Worm (Caenorhabditis elegans) whole organism, L4 larva: ENCODE data around the gene acdh-9.

ENCODE experiments used
- D1046.2 ChIP-seq: fragments of 200-800 bp; sonication (Bioruptor generic); IDR thresholded peaks from 2 replicates; pipeline ENCODE4 v1.3.6; 2022; ENCODE audit warnings: missing genetic modification characterization, missing compliant biosample characterization
- F26F4.8 ChIP-seq: fragments of 200-800 bp; sonication (Bioruptor generic); conservative IDR thresholded peaks from 2 replicates; pipeline ENCODE4 v1.3.6; 2022; ENCODE audit warnings: missing genetic modification characterization, missing compliant biosample characterization
- F49E8.2 ChIP-seq: sonication (generic microtip); optimal IDR thresholded peaks from 2 replicates; lab custom pipeline; 2016; ENCODE audit warnings: missing compliant biosample characterization, mild to moderate bottlenecking, missing genetic modification characterization, borderline replicate concordance
- R02D3.7 ChIP-seq: fragments of 150-350 bp; sonication (generic microtip); optimal IDR thresholded peaks from 3 replicates; lab custom pipeline; 2014; ENCODE audit warnings: missing biosample characterization, missing genetic modification characterization
- T26A8.4 ChIP-seq: fragments of 200-800 bp; sonication (Bioruptor generic); IDR thresholded peaks from 2 replicates; pipeline ENCODE4 v1.3.6; 2022; ENCODE audit warnings: missing genetic modification characterization, missing compliant biosample characterization
- Y5F2A.4 ChIP-seq: fragments of 200-800 bp; sonication (Bioruptor generic); optimal IDR thresholded peaks from 2 replicates; lab custom pipeline; 2018; ENCODE audit warnings: mild to moderate bottlenecking, missing genetic modification characterization, missing compliant biosample characterization
- Y75B8A.6 ChIP-seq: fragments of 200-800 bp; sonication (Bioruptor generic); IDR thresholded peaks from 2 replicates; pipeline ENCODE4 v1.3.6; 2022; ENCODE audit warnings: missing genetic modification reagents, missing genetic modification characterization, missing compliant biosample characterization
- ZK337.2 ChIP-seq: fragments of 200-800 bp; sonication (Bioruptor generic); IDR thresholded peaks from 2 replicates; pipeline ENCODE4 v1.3.6; 2022; ENCODE audit warnings: missing genetic modification reagents, missing genetic modification characterization, missing compliant biosample characterization
- aly-2 ChIP-seq: sonication (generic microtip); optimal IDR thresholded peaks from 2 replicates; lab custom pipeline; 2018; ENCODE audit warnings: missing biosample characterization, missing genetic modification characterization
- ama-1 ChIP-seq: fragments of 150-350 bp; optimal IDR thresholded peaks from 2 replicates; lab custom pipeline; 2014; ENCODE audit warnings: inconsistent platforms, mixed read lengths
- attf-4 ChIP-seq: sonication (generic microtip); optimal IDR thresholded peaks from 3 replicates; lab custom pipeline; 2017; ENCODE audit warnings: missing biosample characterization, missing genetic modification characterization
- ceh-20 ChIP-seq: fragments of 200-800 bp; sonication (Bioruptor generic); IDR thresholded peaks from 2 replicates; pipeline ENCODE4 v1.3.6; 2022; ENCODE audit warnings: missing genetic modification reagents, missing genetic modification characterization, missing compliant biosample characterization
- ceh-28 ChIP-seq: fragments of 150-350 bp; optimal IDR thresholded peaks from 2 replicates; lab custom pipeline; 2014; ENCODE audit warnings: missing biosample characterization, missing genetic modification reagents, missing genetic modification characterization
- ceh-32 ChIP-seq: sonication (generic microtip); optimal IDR thresholded peaks from 2 replicates; lab custom pipeline; 2016; ENCODE audit warnings: mild to moderate bottlenecking, missing genetic modification characterization, missing compliant biosample characterization; ENCODE audit not compliant: poor library complexity
- ceh-44 ChIP-seq: fragments of 200-800 bp; sonication (Bioruptor generic); IDR thresholded peaks from 2 replicates; pipeline ENCODE4 v1.3.6; 2022; ENCODE audit warnings: missing genetic modification reagents, missing genetic modification characterization, missing compliant biosample characterization
- ces-1 ChIP-seq: fragments of 150-350 bp; sonication (generic microtip); optimal IDR thresholded peaks from 4 replicates; lab custom pipeline; 2014; ENCODE audit warnings: missing biosample characterization, missing genetic modification reagents, missing genetic modification characterization
- daf-12 ChIP-seq: fragments of 150-350 bp; optimal IDR thresholded peaks from 2 replicates; lab custom pipeline; 2014; ENCODE audit warnings: missing biosample characterization, missing genetic modification reagents, missing genetic modification characterization
- daf-8 ChIP-seq: fragments of 200-800 bp; sonication (Bioruptor generic); IDR thresholded peaks from 2 replicates; pipeline ENCODE4 v1.3.6; 2022; ENCODE audit warnings: missing genetic modification characterization, missing compliant biosample characterization
- dmd-6 ChIP-seq: fragments of 200-800 bp; sonication (Bioruptor generic); IDR thresholded peaks from 2 replicates; pipeline ENCODE4 v1.3.6; 2022; ENCODE audit warnings: missing genetic modification reagents, missing genetic modification characterization, missing compliant biosample characterization
- dve-1 ChIP-seq: sonication (generic microtip); optimal IDR thresholded peaks from 2 replicates; lab custom pipeline; 2017; ENCODE audit warnings: antibody characterized with exemption, mild to moderate bottlenecking, missing genetic modification characterization, missing compliant biosample characterization; ENCODE audit not compliant: insufficient read depth
- fkh-10 ChIP-seq: fragments of 150-350 bp; optimal IDR thresholded peaks from 2 replicates; lab custom pipeline; 2014; ENCODE audit warnings: missing biosample characterization, missing genetic modification reagents, missing genetic modification characterization
- fos-1 ChIP-seq: fragments of 150-350 bp; optimal IDR thresholded peaks from 2 replicates; lab custom pipeline; 2014; ENCODE audit warnings: missing biosample characterization, missing genetic modification characterization
- gei-8 ChIP-seq: fragments of 200-800 bp; sonication (Bioruptor generic); optimal IDR thresholded peaks from 2 replicates; lab custom pipeline; 2018; ENCODE audit warnings: mild to moderate bottlenecking, missing genetic modification characterization, missing compliant biosample characterization
- hlh-11 ChIP-seq: fragments of 200-800 bp; sonication (Bioruptor generic); optimal IDR thresholded peaks from 2 replicates; lab custom pipeline; 2018; ENCODE audit warnings: mild to moderate bottlenecking, missing genetic modification characterization, missing compliant biosample characterization
- lin-13 ChIP-seq: fragments of 150-350 bp; optimal IDR thresholded peaks from 2 replicates; lab custom pipeline; 2014; ENCODE audit warnings: missing biosample characterization, missing genetic modification reagents, missing genetic modification characterization
- lin-15B ChIP-seq: fragments of 150-350 bp; sonication (generic microtip); optimal IDR thresholded peaks from 3 replicates; lab custom pipeline; 2014; ENCODE audit warnings: missing biosample characterization, missing genetic modification characterization
- lin-39 ChIP-seq: fragments of 150-350 bp; optimal IDR thresholded peaks from 2 replicates; lab custom pipeline; 2014; ENCODE audit warnings: missing biosample characterization, missing genetic modification reagents, missing genetic modification characterization
- mxl-2 ChIP-seq: fragments of 200-800 bp; sonication (Bioruptor generic); conservative IDR thresholded peaks from 2 replicates; pipeline ENCODE4 v1.3.6; 2022; ENCODE audit warnings: missing genetic modification reagents, missing genetic modification characterization, missing compliant biosample characterization
- mxl-3 ChIP-seq: fragments of 200-800 bp; sonication (Bioruptor generic); optimal IDR thresholded peaks from 2 replicates; lab custom pipeline; 2018; ENCODE audit warnings: mild to moderate bottlenecking, missing genetic modification characterization, missing compliant biosample characterization
- nhr-10 ChIP-seq: fragments of 150-350 bp; optimal IDR thresholded peaks from 2 replicates; lab custom pipeline; 2014; ENCODE audit warnings: missing biosample characterization, missing genetic modification characterization
- nhr-102 ChIP-seq: sonication (generic microtip); optimal IDR thresholded peaks from 2 replicates; lab custom pipeline; 2016; ENCODE audit warnings: mild to moderate bottlenecking, missing genetic modification characterization, moderate library complexity, missing compliant biosample characterization
- nhr-111 ChIP-seq: fragments of 200-800 bp; sonication (Bioruptor generic); optimal IDR thresholded peaks from 2 replicates; lab custom pipeline; 2018; ENCODE audit warnings: mild to moderate bottlenecking, missing genetic modification characterization, missing compliant biosample characterization
- nhr-28 ChIP-seq: fragments of 150-350 bp; optimal IDR thresholded peaks from 2 replicates; lab custom pipeline; 2014; ENCODE audit warnings: missing biosample characterization, missing genetic modification characterization
- nhr-42 ChIP-seq: fragments of 200-800 bp; sonication (Bioruptor generic); IDR thresholded peaks from 2 replicates; pipeline ENCODE4 v1.3.6; 2022; ENCODE audit warnings: missing genetic modification characterization, missing compliant biosample characterization
- nhr-48 ChIP-seq: sonication (generic microtip); optimal IDR thresholded peaks from 2 replicates; lab custom pipeline; 2016; ENCODE audit warnings: mild to moderate bottlenecking, missing genetic modification characterization, missing compliant biosample characterization
- nhr-6 ChIP-seq: fragments of 150-350 bp; optimal IDR thresholded peaks from 2 replicates; lab custom pipeline; 2014; ENCODE audit warnings: missing biosample characterization, missing genetic modification characterization
- nhr-77 ChIP-seq: fragments of 150-350 bp; optimal IDR thresholded peaks from 2 replicates; lab custom pipeline; 2014; ENCODE audit warnings: missing biosample characterization, missing genetic modification characterization
- pha-4 ChIP-seq, 2 experiments: fragments of 150-350 bp in 1 of 2; fragments of 200-800 bp in 1 of 2; sonication (Bioruptor generic) in 1 of 2; IDR thresholded peaks in 1 of 2; optimal IDR thresholded peaks in 1 of 2; 2 replicates each; pipeline versions ENCODE4 v1.3.6 to Lab custom; 2014 to 2022; ENCODE audit warnings: missing genetic modification characterization in 2 of 2, missing genetic modification reagents in 2 of 2, missing biosample characterization in 1 of 2, missing compliant biosample characterization in 1 of 2
- php-3 ChIP-seq: fragments of 200-800 bp; sonication (Bioruptor generic); IDR thresholded peaks from 2 replicates; pipeline ENCODE4 v1.3.6; 2022; ENCODE audit warnings: missing genetic modification reagents, missing genetic modification characterization, missing compliant biosample characterization
- pqm-1 ChIP-seq: sonication (generic microtip); optimal IDR thresholded peaks from 2 replicates; lab custom pipeline; 2017; ENCODE audit warnings: missing biosample characterization, missing genetic modification characterization
- rbr-2 ChIP-seq: sonication (generic microtip); optimal IDR thresholded peaks from 2 replicates; lab custom pipeline; 2016; ENCODE audit warnings: missing genotype, missing genetic modification characterization, missing compliant biosample characterization
- saeg-2 ChIP-seq: fragments of 200-800 bp; sonication (Bioruptor generic); IDR thresholded peaks from 2 replicates; pipeline ENCODE4 v1.3.6; 2022; ENCODE audit warnings: missing genetic modification reagents, missing genetic modification characterization, missing compliant biosample characterization
- set-16 ChIP-seq: fragments of 200-800 bp; sonication (Bioruptor generic); IDR thresholded peaks from 2 replicates; pipeline ENCODE4 v1.3.6; 2022; ENCODE audit warnings: missing genetic modification reagents, missing genetic modification characterization, missing compliant biosample characterization
- skn-1 ChIP-seq: fragments of 150-350 bp; optimal IDR thresholded peaks from 2 replicates; lab custom pipeline; 2014; ENCODE audit warnings: missing biosample characterization, missing genetic modification characterization
- tag-97 ChIP-seq: fragments of 200-800 bp; sonication (Bioruptor generic); IDR thresholded peaks from 2 replicates; pipeline ENCODE4 v1.3.6; 2022; ENCODE audit warnings: missing genetic modification characterization, missing compliant biosample characterization
- unc-130 ChIP-seq: sonication (generic microtip); optimal IDR thresholded peaks from 2 replicates; lab custom pipeline; 2016; ENCODE audit warnings: missing genetic modification reagents, missing genetic modification characterization, missing compliant biosample characterization
- unc-39 ChIP-seq: sonication (generic microtip); optimal IDR thresholded peaks from 2 replicates; lab custom pipeline; 2017; ENCODE audit warnings: missing biosample characterization, missing genetic modification characterization
- unc-62 ChIP-seq, 3 experiments: fragments of 150-350 bp in 1 of 3; sonication (generic microtip); optimal IDR thresholded peaks in 2 of 3; peaks in 1 of 3; 1 replicate in 1 of 3; 2 replicates in 2 of 3; lab custom pipeline; 2014 to 2017; ENCODE audit warnings: missing biosample characterization in 3 of 3, missing genetic modification characterization in 3 of 3, missing genetic modification reagents in 3 of 3, missing genotype in 1 of 3
- vab-7 ChIP-seq: fragments of 200-800 bp; sonication (Bioruptor generic); IDR thresholded peaks from 2 replicates; pipeline ENCODE4 v1.3.6; 2022; ENCODE audit warnings: missing genetic modification reagents, missing genetic modification characterization, missing compliant biosample characterization

acdh-9 gene

DNA sequence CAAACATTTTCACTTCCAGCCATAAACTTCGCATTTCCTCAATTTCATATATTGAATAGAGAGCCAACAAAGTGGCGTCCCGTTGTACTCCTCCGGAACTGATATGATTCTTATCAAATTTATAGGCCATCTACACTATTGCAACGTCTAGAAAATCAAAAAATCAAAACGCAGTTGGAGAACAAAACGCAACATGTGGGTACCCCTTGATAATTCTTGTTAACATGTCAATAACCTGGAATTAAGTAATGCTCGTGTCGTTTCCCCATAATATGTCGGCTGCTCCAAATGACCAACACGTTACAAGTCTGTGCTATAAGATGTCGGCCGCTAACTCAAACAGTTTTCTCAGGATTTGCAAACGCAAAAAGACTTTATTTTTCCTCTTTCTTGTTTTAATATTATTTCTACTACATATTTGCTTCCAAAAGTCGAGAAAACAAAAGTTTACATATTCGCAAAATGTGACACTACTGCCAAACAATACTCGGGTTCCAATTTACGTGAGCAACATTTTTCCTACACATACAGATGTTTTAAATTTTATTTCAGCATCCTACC is 32.3 kb upstream of the acdh-9 start (continued):
- TF ChIP-seq skn-1 (tag; lab: Kevin White, UChicago) (no peak), nhr-77 (peak; percentile 11), fos-1 (no peak), lin-13 (peak; percentile 20), R02D3.7 (tag; lab: Kevin White, UChicago) (no peak), rbr-2 (tag; lab: Kevin White, UChicago) (no peak), mxl-3 (GFP tag; lab: Kevin White, UChicago) (no peak), Y5F2A.4 (no peak), D1046.2 (no peak), lin-15B (tag; lab: Kevin White, UChicago) (no peak), nhr-6 (no peak), dve-1 (tag; lab: Kevin White, UChicago) (peak; percentile 9), ceh-32 (tag; lab: Kevin White, UChicago) (no peak), aly-2 (tag; lab: Kevin White, UChicago) (no peak), daf-8 (no peak), pqm-1 (peak; percentile 87), unc-62 (GFP tag; optimal IDR thresholded peaks at IDR 0.05 in 1 of 2; lab: Kevin White, UChicago) (peak in 1 of 2 experiments; percentile 99), unc-62 (tag; optimal IDR thresholded peaks at IDR 0.05; lab: Kevin White, UChicago) (no peak), nhr-102 (tag; lab: Kevin White, UChicago) (no peak), gei-8 (GFP tag; lab: Kevin White, UChicago) (no peak), fkh-10 (no peak), set-16 (GFP tag; lab: Robert Waterston, UW) (no peak), unc-39 (tag; lab: Kevin White, UChicago) (no peak), nhr-48 (no peak), ceh-28 (tag; lab: Kevin White, UChicago) (no peak), lin-39 (tag; lab: Kevin White, UChicago) (no peak), nhr-111 (GFP tag; lab: Kevin White, UChicago) (no peak), dmd-6 (GFP tag; lab: Robert Waterston, UW) (peak; percentile 71), F26F4.8 (GFP tag; lab: Robert Waterston, UW) (no peak), mxl-2 (no peak), php-3 (GFP tag; lab: Robert Waterston, UW) (no peak), ces-1 (GFP tag; lab: Kevin White, UChicago) (no peak), ZK337.2 (GFP tag; lab: Robert Waterston, UW) (no peak), hlh-11 (tag; lab: Kevin White, UChicago) (peak; percentile 47), pha-4 (GFP tag; IDR thresholded peaks at IDR 0.05; lab: Robert Waterston, UW) (no peak), pha-4 (tag; optimal IDR thresholded peaks at IDR 0.05; lab: Kevin White, UChicago) (no peak), vab-7 (GFP tag; lab: Robert Waterston, UW) (no peak), attf-4 (tag; lab: Kevin White, UChicago) (no peak), ama-1 (lab: Kevin White, UChicago) (no peak)

DNA sequence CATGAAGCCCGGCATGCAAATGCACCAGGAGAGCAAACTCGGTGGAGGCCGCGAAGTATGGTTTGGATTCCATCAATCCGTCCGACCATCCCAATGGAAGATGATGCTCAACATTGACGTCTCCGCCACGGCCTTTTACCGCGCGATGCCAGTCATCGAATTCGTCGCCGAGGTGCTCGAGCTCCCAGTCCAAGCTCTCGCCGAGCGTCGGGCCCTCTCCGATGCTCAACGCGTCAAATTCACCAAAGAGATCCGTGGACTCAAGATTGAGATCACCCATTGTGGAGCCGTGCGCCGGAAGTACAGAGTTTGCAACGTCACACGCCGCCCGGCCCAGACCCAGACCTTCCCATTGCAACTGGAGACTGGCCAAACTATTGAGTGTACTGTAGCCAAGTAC is 27.3 kb upstream of the acdh-9 start:
- peak; percentile 80 for TF ChIP-seq set-16 (GFP tag; lab: Robert Waterston, UW)
- no peak for TF ChIP-seq ceh-20 (GFP tag; lab: Robert Waterston, UW)
- no peak for TF ChIP-seq Y75B8A.6
- TF ChIP-seq ceh-44 (GFP tag; lab: Robert Waterston, UW) = no peak
- no peak for TF ChIP-seq skn-1 (tag; lab: Kevin White, UChicago)
- no peak for TF ChIP-seq nhr-42
- TF ChIP-seq unc-130 (GFP tag; lab: Kevin White, UChicago) = no peak
- TF ChIP-seq daf-12 (tag; lab: Kevin White, UChicago) = no peak
- no peak for TF ChIP-seq T26A8.4
- no peak for TF ChIP-seq nhr-102 (tag; lab: Kevin White, UChicago)
- 0 out of 2 replicates have a peak, but pooled peaks have one; percentile 6 for TF ChIP-seq saeg-2 (GFP tag; lab: Robert Waterston, UW)
- no peak for TF ChIP-seq nhr-28 (tag; lab: Kevin White, UChicago)
- no peak for TF ChIP-seq tag-97 (GFP tag; lab: Robert Waterston, UW)
- TF ChIP-seq dmd-6 (GFP tag; lab: Robert Waterston, UW) = no peak
- TF ChIP-seq F49E8.2 (tag; lab: Kevin White, UChicago) = no peak
- TF ChIP-seq nhr-10 (tag; lab: Kevin White, UChicago) = no peak
- no peak for TF ChIP-seq hlh-11 (tag; lab: Kevin White, UChicago)
- TF ChIP-seq ceh-32 (tag; lab: Kevin White, UChicago) = no peak
